Worm (Caenorhabditis elegans): ENCODE data around the gene C06A6.7.

C06A6.7 gene

ce11 chrIV:7804740-7805139 is 33.6 kb downstream of the C06A6.7 start, which contains the start of gene C33H5.2:
Gene C33H5.2 (plus strand): TSS chrIV:7805040.
- no peak for TF ChIP-seq hlh-8 (tag; optimal IDR thresholded peaks at IDR 0.05)
- no peak for TF ChIP-seq hlh-30 (tag; optimal IDR thresholded peaks at IDR 0.05; ENCODE audit: insufficient read depth)
- TF ChIP-seq unc-55 (GFP tag; optimal IDR thresholded peaks at IDR 0.05): no peak
- no peak for TF ChIP-seq Y22D7AL.16 (tag; optimal IDR thresholded peaks at IDR 0.05)
- no peak for TF ChIP-seq nfya-1 (tag; optimal IDR thresholded peaks at IDR 0.05)
- TF ChIP-seq ama-1 (optimal IDR thresholded peaks at IDR 0.05): no peak
- no peak for TF ChIP-seq ceh-6 (GFP tag; optimal IDR thresholded peaks at IDR 0.05)
- no peak for TF ChIP-seq fax-1 (tag; optimal IDR thresholded peaks at IDR 0.05)
- no peak for TF ChIP-seq mec-3 (tag; optimal IDR thresholded peaks at IDR 0.05; ENCODE audit: borderline replicate concordance)
- TF ChIP-seq madf-2 (tag; optimal IDR thresholded peaks at IDR 0.05): no peak
- TF ChIP-seq sox-4 (tag; optimal IDR thresholded peaks at IDR 0.05): no peak
- TF ChIP-seq pag-3 (tag; optimal IDR thresholded peaks at IDR 0.05; ENCODE audit: borderline replicate concordance): no peak
- no peak for TF ChIP-seq ceh-14 (tag; optimal IDR thresholded peaks at IDR 0.05)
- TF ChIP-seq unc-3 (GFP tag; conservative IDR thresholded peaks at IDR 0.05): no peak
- TF ChIP-seq unc-3 (tag; optimal IDR thresholded peaks at IDR 0.05): no peak
- TF ChIP-seq fkh-10 (GFP tag; optimal IDR thresholded peaks at IDR 0.05): no peak
- no peak for TF ChIP-seq pqm-1 (tag; optimal IDR thresholded peaks at IDR 0.05)
- TF ChIP-seq pros-1 (tag; optimal IDR thresholded peaks at IDR 0.05): no peak
- TF ChIP-seq unc-86 (tag; optimal IDR thresholded peaks at IDR 0.05): no peak
- TF ChIP-seq pha-2 (tag; optimal IDR thresholded peaks at IDR 0.05): no peak
- no peak for TF ChIP-seq ceh-18 (tag; optimal IDR thresholded peaks at IDR 0.05)

- TF ChIP-seq rnt-1 (tag; optimal IDR thresholded peaks at IDR 0.05) (no peak), sox-4 (tag; optimal IDR thresholded peaks at IDR 0.05) (no peak), gmeb-2 (tag; optimal IDR thresholded peaks at IDR 0.05) (no peak), hlh-15 (tag; optimal IDR thresholded peaks at IDR 0.05) (no peak), elt-4 (tag; optimal IDR thresholded peaks at IDR 0.05) (no peak), ztf-16 (tag; optimal IDR thresholded peaks at IDR 0.05) (no peak), ama-1 (optimal IDR thresholded peaks at IDR 0.05) (no peak), ets-4 (tag; optimal IDR thresholded peaks at IDR 0.05) (no peak), ceh-19 (GFP tag; optimal IDR thresholded peaks at IDR 0.05) (no peak), nhr-232 (tag; optimal IDR thresholded peaks at IDR 0.05) (no peak), odd-2 (tag; optimal IDR thresholded peaks at IDR 0.05) (no peak), hlh-8 (tag; optimal IDR thresholded peaks at IDR 0.05) (no peak), ceh-22 (tag; optimal IDR thresholded peaks at IDR 0.05) (no peak)
Measured at ce11 chrIV:7803250-7803649, 35.1 kb downstream of the C06A6.7 start, which contains the start of gene C33H5.16. Gene C33H5.16 (minus strand): TSS chrIV:7803350.

ce11 chrIV:7800338-7800737 is 38.0 kb downstream of the C06A6.7 start:
- TF ChIP-seq ceh-6 (GFP tag; optimal IDR thresholded peaks at IDR 0.05) (no peak), sox-4 (tag; optimal IDR thresholded peaks at IDR 0.05) (no peak), ceh-14 (tag; optimal IDR thresholded peaks at IDR 0.05) (no peak), Y22D7AL.16 (tag; optimal IDR thresholded peaks at IDR 0.05) (no peak), ceh-34 (tag; optimal IDR thresholded peaks at IDR 0.05) (no peak), T23F11.4 (GFP tag; optimal IDR thresholded peaks at IDR 0.05) (no peak), pha-4 (tag; optimal IDR thresholded peaks at IDR 0.05) (no peak), dve-1 (tag; optimal IDR thresholded peaks at IDR 0.05) (no peak), K09A11.1 (tag; optimal IDR thresholded peaks at IDR 0.05; ENCODE audit: insufficient read depth) (no peak), pqm-1 (tag; optimal IDR thresholded peaks at IDR 0.05) (no peak), pat-9 (tag; optimal IDR thresholded peaks at IDR 0.05) (no peak)

- TF ChIP-seq C08G9.2 (tag; optimal IDR thresholded peaks at IDR 0.05) (no peak), ceh-14 (tag; optimal IDR thresholded peaks at IDR 0.05) (no peak), Y22D7AL.16 (tag; optimal IDR thresholded peaks at IDR 0.05) (no peak), K09A11.1 (tag; optimal IDR thresholded peaks at IDR 0.05; ENCODE audit: insufficient read depth) (no peak), hlh-6 (tag; optimal IDR thresholded peaks at IDR 0.05) (no peak), ceh-48 (tag; optimal IDR thresholded peaks at IDR 0.05) (no peak), gmeb-2 (tag; optimal IDR thresholded peaks at IDR 0.05) (no peak)
Measured at ce11 chrIV:7796432-7797113, 41.8 kb downstream of the C06A6.7 start, which contains the start of gene sgo-1. Gene sgo-1 (minus strand): TSS chrIV:7796482.

All from whole organism, late embryonic.